Worm (Caenorhabditis elegans) whole organism, young adult: ENCODE data around the gene Y73B6BL.270.
A peak's percentile ranks its signal among the peaks of the same experiment; 100 is the strongest.

Source experiments
- F22D6.2 ChIP-seq: sonication (generic microtip); optimal IDR thresholded peaks from 2 replicates; lab custom pipeline; 2016; ENCODE audit warnings: mild to moderate bottlenecking, missing genetic modification characterization, missing compliant biosample characterization
- K11D2.4 ChIP-seq: fragments of 200-800 bp; sonication (Bioruptor generic); IDR thresholded peaks from 2 replicates; pipeline ENCODE4 v1.3.6; 2022; ENCODE audit warnings: missing genetic modification reagents, missing genetic modification characterization, missing compliant biosample characterization
- K12H6.12 ChIP-seq: fragments of 200-800 bp; sonication (Bioruptor generic); optimal IDR thresholded peaks from 2 replicates; lab custom pipeline; 2018; ENCODE audit warnings: mild to moderate bottlenecking, missing genetic modification characterization, missing compliant biosample characterization
- T26A5.8 ChIP-seq: sonication (generic microtip); optimal IDR thresholded peaks from 2 replicates; lab custom pipeline; 2016; ENCODE audit warnings: missing genetic modification characterization, missing compliant biosample characterization
- Y53F4B.3 ChIP-seq: fragments of 200-800 bp; sonication (Bioruptor generic); IDR thresholded peaks from 2 replicates; pipeline ENCODE4 v1.3.6; 2022; ENCODE audit warnings: missing genetic modification reagents, missing genetic modification characterization, missing compliant biosample characterization
- Y56A3A.18 ChIP-seq: fragments of 200-800 bp; sonication (Bioruptor generic); IDR thresholded peaks from 2 replicates; pipeline ENCODE4 v1.3.6; 2022; ENCODE audit warnings: missing genetic modification reagents, missing genetic modification characterization, missing compliant biosample characterization
- Y79H2A.3 ChIP-seq: fragments of 200-800 bp; sonication (Bioruptor generic); conservative IDR thresholded peaks from 2 replicates; pipeline ENCODE4 v1.3.6; 2022; ENCODE audit warnings: missing genetic modification reagents, missing genetic modification characterization, missing compliant biosample characterization
- ZK185.1 ChIP-seq: sonication (generic microtip); optimal IDR thresholded peaks from 2 replicates; lab custom pipeline; 2016; ENCODE audit warnings: mild to moderate bottlenecking, missing genetic modification characterization, missing compliant biosample characterization; ENCODE audit not compliant: poor library complexity, severe bottlenecking
- attf-5 ChIP-seq: fragments of 200-800 bp; sonication (Bioruptor generic); optimal IDR thresholded peaks from 2 replicates; lab custom pipeline; 2018; ENCODE audit warnings: mild to moderate bottlenecking, missing genetic modification characterization, missing compliant biosample characterization
- bed-2 ChIP-seq: fragments of 200-800 bp; sonication (Bioruptor generic); IDR thresholded peaks from 2 replicates; pipeline ENCODE4 v1.3.6; 2022; ENCODE audit warnings: missing genetic modification reagents, missing genetic modification characterization, missing compliant biosample characterization
- ceh-58 ChIP-seq: fragments of 200-800 bp; sonication (Bioruptor generic); IDR thresholded peaks from 2 replicates; pipeline ENCODE4 v1.3.6; 2022; ENCODE audit warnings: missing genetic modification characterization, missing compliant biosample characterization
- ceh-91 ChIP-seq: fragments of 200-800 bp; sonication (Bioruptor generic); IDR thresholded peaks from 2 replicates; pipeline ENCODE4 v1.3.6; 2022; ENCODE audit warnings: missing genetic modification reagents, missing genetic modification characterization, missing compliant biosample characterization
- dpl-1 ChIP-seq: fragments of 150-350 bp; optimal IDR thresholded peaks from 2 replicates; lab custom pipeline; 2014; ENCODE audit warnings: missing biosample characterization, missing genetic modification reagents, missing genetic modification characterization
- egl-18 ChIP-seq: fragments of 200-800 bp; sonication (Bioruptor generic); IDR thresholded peaks from 2 replicates; pipeline ENCODE4 v1.3.6; 2022; ENCODE audit warnings: missing genetic modification reagents, missing genetic modification characterization, missing compliant biosample characterization
- egl-44 ChIP-seq: fragments of 200-800 bp; sonication (Bioruptor generic); IDR thresholded peaks from 2 replicates; pipeline ENCODE4 v1.3.6; 2022; ENCODE audit warnings: missing genetic modification reagents, missing genetic modification characterization, missing compliant biosample characterization
- him-1 ChIP-seq: sonication (generic microtip); optimal IDR thresholded peaks from 2 replicates; lab custom pipeline; 2016; ENCODE audit warnings: missing genotype, missing genetic modification reagents, missing genetic modification characterization, missing compliant biosample characterization
- hmg-1.2 ChIP-seq: fragments of 200-800 bp; sonication (Bioruptor generic); IDR thresholded peaks from 2 replicates; pipeline ENCODE4 v1.3.6; 2022; ENCODE audit warnings: missing genetic modification reagents, missing genetic modification characterization, missing compliant biosample characterization
- hmg-20 ChIP-seq: fragments of 200-800 bp; sonication (Bioruptor generic); IDR thresholded peaks from 2 replicates; pipeline ENCODE4 v1.3.6; 2022; ENCODE audit warnings: missing genetic modification reagents, missing genetic modification characterization, missing compliant biosample characterization
- hsf-1 ChIP-seq: fragments of 200-800 bp; sonication (Bioruptor generic); IDR thresholded peaks from 2 replicates; pipeline ENCODE4 v1.3.6; 2022; ENCODE audit warnings: missing genetic modification reagents, missing genetic modification characterization, missing compliant biosample characterization
- lag-1 ChIP-seq: fragments of 200-800 bp; sonication (Bioruptor generic); IDR thresholded peaks from 2 replicates; pipeline ENCODE4 v1.3.6; 2022; ENCODE audit warnings: missing genetic modification reagents, missing genetic modification characterization, missing compliant biosample characterization
- lin-35 ChIP-seq, 3 experiments: fragments of 150-350 bp in 2 of 3; sonication (generic microtip) in 1 of 3; optimal IDR thresholded peaks; 2 replicates each; lab custom pipeline; 2014 to 2018; ENCODE audit warnings: missing biosample characterization in 3 of 3, missing genetic modification characterization in 3 of 3, missing genetic modification reagents in 3 of 3
- lin-40 ChIP-seq: sonication (generic microtip); optimal IDR thresholded peaks from 2 replicates; lab custom pipeline; 2016; ENCODE audit warnings: missing genetic modification characterization, mild to moderate bottlenecking, missing compliant biosample characterization, missing genotype, missing genetic modification reagents
- lir-1 ChIP-seq: fragments of 200-800 bp; sonication (Bioruptor generic); conservative IDR thresholded peaks from 2 replicates; pipeline ENCODE4 v1.3.6; 2022; ENCODE audit warnings: missing genetic modification reagents, missing genetic modification characterization, missing compliant biosample characterization
- madf-8 ChIP-seq: fragments of 200-800 bp; sonication (Bioruptor generic); conservative IDR thresholded peaks from 2 replicates; pipeline ENCODE4 v1.3.6; 2022; ENCODE audit warnings: missing genetic modification reagents, missing genetic modification characterization, missing compliant biosample characterization
- mcd-1 ChIP-seq: fragments of 200-800 bp; sonication (Bioruptor generic); IDR thresholded peaks from 2 replicates; pipeline ENCODE4 v1.3.6; 2022; ENCODE audit warnings: missing genetic modification reagents, missing genetic modification characterization, missing compliant biosample characterization
- mel-28 ChIP-seq: sonication (generic microtip); optimal IDR thresholded peaks from 2 replicates; lab custom pipeline; 2016; ENCODE audit warnings: borderline replicate concordance, mild to moderate bottlenecking, missing genetic modification characterization, missing compliant biosample characterization
- nfya-1 ChIP-seq: sonication (generic microtip); optimal IDR thresholded peaks from 2 replicates; lab custom pipeline; 2017; ENCODE audit warnings: antibody characterized with exemption, missing compliant biosample characterization, missing genetic modification characterization, borderline replicate concordance; ENCODE audit not compliant: insufficient read depth
- nhr-120 ChIP-seq: fragments of 200-800 bp; sonication (Bioruptor generic); IDR thresholded peaks from 2 replicates; pipeline ENCODE4 v1.3.6; 2022; ENCODE audit warnings: missing genetic modification characterization, missing compliant biosample characterization
- nhr-80 ChIP-seq: sonication (generic microtip); optimal IDR thresholded peaks from 2 replicates; lab custom pipeline; 2016; ENCODE audit warnings: missing genetic modification characterization, missing compliant biosample characterization
- sea-2 ChIP-seq: fragments of 200-800 bp; sonication (Bioruptor generic); IDR thresholded peaks from 2 replicates; pipeline ENCODE4 v1.3.6; 2022; ENCODE audit warnings: missing genetic modification characterization, missing compliant biosample characterization
- snpc-1.1 ChIP-seq: sonication (generic microtip); optimal IDR thresholded peaks from 2 replicates; lab custom pipeline; 2017; ENCODE audit warnings: missing genetic modification characterization, mild to moderate bottlenecking, missing compliant biosample characterization, antibody characterized with exemption, moderate library complexity, missing genotype, missing genetic modification reagents; ENCODE audit not compliant: insufficient read depth
- snpc-1.3 ChIP-seq: sonication (generic microtip); optimal IDR thresholded peaks from 2 replicates; lab custom pipeline; 2017; ENCODE audit warnings: missing genetic modification characterization, mild to moderate bottlenecking, missing compliant biosample characterization, antibody characterized with exemption, moderate library complexity, missing genotype, missing genetic modification reagents; ENCODE audit not compliant: insufficient read depth
- snpc-3.4 ChIP-seq: sonication (generic microtip); optimal IDR thresholded peaks from 2 replicates; lab custom pipeline; 2017; ENCODE audit warnings: missing genetic modification characterization, mild to moderate bottlenecking, missing compliant biosample characterization, antibody characterized with exemption, moderate library complexity, missing genotype, missing genetic modification reagents
- sptf-2 ChIP-seq: fragments of 200-800 bp; sonication (Bioruptor generic); optimal IDR thresholded peaks from 2 replicates; lab custom pipeline; 2018; ENCODE audit warnings: mild to moderate bottlenecking, missing genetic modification characterization, missing compliant biosample characterization
- tlf-1 ChIP-seq: fragments of 200-800 bp; sonication (Bioruptor generic); optimal IDR thresholded peaks from 2 replicates; lab custom pipeline; 2018; ENCODE audit warnings: mild to moderate bottlenecking, missing genetic modification characterization, missing compliant biosample characterization
- ztf-6 ChIP-seq: fragments of 200-800 bp; sonication (Bioruptor generic); IDR thresholded peaks from 2 replicates; pipeline ENCODE4 v1.3.6; 2022; ENCODE audit warnings: missing genetic modification reagents, missing genetic modification characterization, missing compliant biosample characterization

The Y73B6BL.270 gene

ce11 chrIV:6326448-6326847 lies 38.7 kb upstream of the Y73B6BL.270 start, which contains the start of gene lsm-8:
Gene lsm-8 (plus strand): TSS chrIV:6326526.
- TF ChIP-seq nhr-120 (GFP tag; lab: Robert Waterston, UW) (no peak), Y79H2A.3 (no peak), sptf-2 (GFP tag; lab: Kevin White, UChicago) (no peak), egl-44 (no peak), hmg-20 (GFP tag; lab: Robert Waterston, UW) (no peak), nfya-1 (tag; lab: Kevin White, UChicago) (no peak), Y56A3A.18 (no peak), F22D6.2 (tag; lab: Kevin White, UChicago) (no peak), snpc-3.4 (tag; lab: Kevin White, UChicago) (peak; percentile 11), snpc-1.1 (tag; lab: Kevin White, UChicago) (peak; percentile 4), him-1 (tag; lab: Kevin White, UChicago) (no peak), hsf-1 (GFP tag; lab: Robert Waterston, UW) (peak; percentile 48), ceh-58 (GFP tag; lab: Robert Waterston, UW) (no peak), sea-2 (no peak), egl-18 (GFP tag; lab: Robert Waterston, UW) (no peak), mel-28 (tag; lab: Kevin White, UChicago) (no peak), K12H6.12 (tag; lab: Kevin White, UChicago) (no peak)

ce11 chrIV:6327363-6328015 lies 37.7 kb upstream of the Y73B6BL.270 start:
- TF ChIP-seq nhr-80 (peak; percentile 63), lin-35 (GFP tag; optimal IDR thresholded peaks at IDR 0.05; lab: Kevin White, UChicago) (peak in 1 of 3 experiments; percentile 12), T26A5.8 (no peak), hmg-1.2 (GFP tag; lab: Robert Waterston, UW) (peak; percentile 27; the same call in 1 of the 2 replicates), attf-5 (peak; percentile 4), hsf-1 (GFP tag; lab: Robert Waterston, UW) (no peak), mcd-1 (0 out of 2 replicates have a peak, but pooled peaks have one; percentile 42)
- TF ChIP-seq, all 124 proteins: peak for 5

- TF ChIP-seq snpc-1.3 (tag; lab: Kevin White, UChicago) (no peak), lir-1 (no peak), lin-40 (tag; lab: Kevin White, UChicago) (no peak), sptf-2 (GFP tag; lab: Kevin White, UChicago) (no peak), dpl-1 (no peak), ztf-6 (GFP tag; lab: Robert Waterston, UW) (no peak)
- TF ChIP-seq, all 124 proteins: peak for 0
These were observed 36.9 kb upstream of the Y73B6BL.270 start for ce11 chrIV:6328198-6328597.

ce11 chrIV:6329339-6329738 lies 35.8 kb upstream of the Y73B6BL.270 start, which contains the start of gene seu-1:
Gene seu-1 (plus strand): TSS chrIV:6329639.
- TF ChIP-seq bed-2 (GFP tag; lab: Robert Waterston, UW) (no peak), lag-1 (GFP tag; lab: Robert Waterston, UW) (no peak), K11D2.4 (GFP tag; lab: Robert Waterston, UW) (no peak), egl-18 (GFP tag; lab: Robert Waterston, UW) (no peak), hmg-20 (GFP tag; lab: Robert Waterston, UW) (no peak), ceh-91 (no peak), Y53F4B.3 (GFP tag; lab: Robert Waterston, UW) (no peak), ZK185.1 (tag; lab: Kevin White, UChicago) (no peak), madf-8 (no peak), tlf-1 (GFP tag; lab: Kevin White, UChicago) (no peak)
